Fruit fly (Drosophila melanogaster) whole organism, embryonic: ENCODE results near the gene mey.

ENCODE experiments used
- Abd-B ChIP-seq: fragments of 200-800 bp; sonication (Bioruptor generic); optimal IDR thresholded peaks from 2 replicates; lab custom pipeline; 2018; ENCODE audit warnings: missing biosample characterization, mild to moderate bottlenecking, missing genetic modification characterization, moderate library complexity
- Atf3 ChIP-seq: fragments of 200-800 bp; sonication (Bioruptor generic); optimal IDR thresholded peaks from 3 replicates; lab custom pipeline; 2016; ENCODE audit warnings: missing biosample characterization, missing genetic modification characterization
- Bdp1 ChIP-seq: fragments of 200-800 bp; sonication (Bioruptor generic); optimal IDR thresholded peaks from 3 replicates; lab custom pipeline; 2016; ENCODE audit warnings: missing biosample characterization, missing genetic modification characterization
- CG10565 ChIP-seq: fragments of 200-800 bp; sonication (Bioruptor generic); optimal IDR thresholded peaks from 3 replicates; lab custom pipeline; 2016; ENCODE audit warnings: missing biosample characterization, mild to moderate bottlenecking, missing genetic modification characterization
- CG10959 ChIP-seq: fragments of 200-800 bp; sonication (Bioruptor generic); IDR thresholded peaks from 2 replicates; pipeline ENCODE4 v1.3.6; 2022; ENCODE audit warnings: missing biosample characterization, missing genetic modification characterization
- CG12104 ChIP-seq: fragments of 200-800 bp; sonication (Bioruptor generic); optimal IDR thresholded peaks from 3 replicates; lab custom pipeline; 2016; ENCODE audit warnings: missing biosample characterization, missing genetic modification characterization
- CG12236 ChIP-seq: fragments of 200-800 bp; sonication (Bioruptor generic); optimal IDR thresholded peaks from 2 replicates; lab custom pipeline; 2016; ENCODE audit warnings: missing biosample characterization, missing genetic modification characterization
- CG12744 ChIP-seq: fragments of 200-800 bp; sonication (Bioruptor generic); optimal IDR thresholded peaks from 2 replicates; lab custom pipeline; 2016; ENCODE audit warnings: missing biosample characterization, missing genetic modification characterization
- CG13123 ChIP-seq: fragments of 200-800 bp; sonication (Bioruptor generic); optimal IDR thresholded peaks from 2 replicates; lab custom pipeline; 2016; ENCODE audit warnings: missing biosample characterization, missing genetic modification characterization
- CG13624 ChIP-seq: fragments of 200-800 bp; sonication (Bioruptor generic); optimal IDR thresholded peaks from 2 replicates; lab custom pipeline; 2016; ENCODE audit warnings: missing biosample characterization, missing genetic modification characterization
- CG16813 ChIP-seq: fragments of 200-800 bp; sonication (Bioruptor generic); IDR thresholded peaks from 3 replicates; pipeline ENCODE4 v1.3.6; 2022; ENCODE audit warnings: missing biosample characterization, missing genetic modification characterization; ENCODE audit not compliant: partially characterized antibody
- CG17568 ChIP-seq: fragments of 200-800 bp; sonication (Bioruptor generic); optimal IDR thresholded peaks from 2 replicates; lab custom pipeline; 2018; ENCODE audit warnings: missing biosample characterization, mild to moderate bottlenecking, missing genetic modification characterization, moderate library complexity
- CG18619 ChIP-seq: fragments of 200-800 bp; sonication (Bioruptor generic); optimal IDR thresholded peaks from 3 replicates; lab custom pipeline; 2017; ENCODE audit warnings: missing biosample characterization, mild to moderate bottlenecking, missing genetic modification characterization
- CG4404 ChIP-seq: fragments of 200-800 bp; sonication (Bioruptor generic); IDR thresholded peaks from 2 replicates; pipeline ENCODE4 v1.3.6; 2022; ENCODE audit warnings: missing biosample characterization, missing genetic modification characterization
- CG6272 ChIP-seq: fragments of 200-800 bp; sonication (Bioruptor generic); IDR thresholded peaks from 2 replicates; pipeline ENCODE4 v1.3.6; 2022; ENCODE audit warnings: missing biosample characterization, missing genetic modification characterization
- CG6854 ChIP-seq: fragments of 200-800 bp; sonication (Bioruptor generic); optimal IDR thresholded peaks from 3 replicates; lab custom pipeline; 2017; ENCODE audit warnings: missing biosample characterization, mild to moderate bottlenecking, missing genetic modification characterization
- CG7556 ChIP-seq: fragments of 200-800 bp; sonication (Bioruptor generic); optimal IDR thresholded peaks from 2 replicates; lab custom pipeline; 2017; ENCODE audit warnings: missing biosample characterization, mild to moderate bottlenecking, missing genetic modification characterization
- CG8359 ChIP-seq: fragments of 200-800 bp; sonication (Bioruptor generic); optimal IDR thresholded peaks from 2 replicates; lab custom pipeline; 2017; ENCODE audit warnings: missing biosample characterization, mild to moderate bottlenecking, missing genetic modification characterization, borderline replicate concordance
- Dref ChIP-seq: fragments of 200-800 bp; sonication (Bioruptor generic); IDR thresholded peaks from 2 replicates; pipeline ENCODE4 v1.3.6; 2022; ENCODE audit warnings: missing biosample characterization, missing genetic modification characterization
- Ets65A ChIP-seq: fragments of 200-800 bp; sonication (Bioruptor generic); peaks from one replicate; lab custom pipeline; 2016; ENCODE audit warnings: missing biosample characterization, missing genetic modification characterization
- Nf-YA ChIP-seq: fragments of 200-800 bp; sonication (Bioruptor generic); IDR thresholded peaks from 2 replicates; pipeline ENCODE4 v1.3.6; 2022; ENCODE audit warnings: missing biosample characterization, missing genetic modification characterization
- Pdp1 ChIP-seq, 2 experiments: fragments of 200-800 bp; sonication (Bioruptor generic); optimal IDR thresholded peaks; 3 replicates each; lab custom pipeline; 2016; ENCODE audit warnings: missing biosample characterization in 2 of 2, missing genetic modification characterization in 2 of 2, mild to moderate bottlenecking in 1 of 2, moderate library complexity in 1 of 2
- aop ChIP-seq: fragments of 200-800 bp; sonication (Bioruptor generic); IDR thresholded peaks from 2 replicates; pipeline ENCODE4 v1.3.6; 2022; ENCODE audit warnings: missing biosample characterization, missing genetic modification characterization
- cato ChIP-seq: fragments of 200-800 bp; sonication (Bioruptor generic); optimal IDR thresholded peaks from 2 replicates; lab custom pipeline; 2016; ENCODE audit warnings: missing biosample characterization, missing genetic modification characterization, borderline replicate concordance
- chinmo ChIP-seq: fragments of 200-800 bp; sonication (Bioruptor generic); IDR thresholded peaks from 4 replicates; pipeline ENCODE4 v1.3.6; 2022; ENCODE audit warnings: missing biosample characterization, missing genetic modification characterization; ENCODE audit not compliant: partially characterized antibody
- dati ChIP-seq: fragments of 200-800 bp; sonication (Bioruptor generic); IDR thresholded peaks from 2 replicates; pipeline ENCODE4 v1.3.6; 2022; ENCODE audit warnings: missing biosample characterization, missing genetic modification characterization
- en ChIP-seq: fragments of 200-800 bp; sonication (Bioruptor generic); optimal IDR thresholded peaks from 2 replicates; lab custom pipeline; 2016; ENCODE audit warnings: missing biosample characterization, missing genetic modification characterization
- eve ChIP-seq, 2 experiments: fragments of >200 bp; optimal IDR thresholded peaks; 2 replicates each; lab custom pipeline; 2017; ENCODE audit warnings: missing biosample characterization in 2 of 2, missing genetic modification characterization in 2 of 2
- grau ChIP-seq: fragments of 200-800 bp; optimal IDR thresholded peaks from 3 replicates; lab custom pipeline; 2019; ENCODE audit warnings: missing biosample characterization, mild to moderate bottlenecking, missing genetic modification characterization, moderate library complexity
- gsb ChIP-seq: fragments of 200-800 bp; sonication (Bioruptor generic); IDR thresholded peaks from 2 replicates; pipeline ENCODE4 v1.3.6; 2022; ENCODE audit warnings: missing biosample characterization, missing genetic modification characterization
- kay ChIP-seq: fragments of 200-800 bp; sonication (Bioruptor generic); optimal IDR thresholded peaks from 2 replicates; lab custom pipeline; 2016; ENCODE audit warnings: missing biosample characterization, missing genetic modification characterization
- luna ChIP-seq: fragments of 200-800 bp; sonication (Bioruptor generic); optimal IDR thresholded peaks from 2 replicates; lab custom pipeline; 2016; ENCODE audit warnings: missing biosample characterization, missing genetic modification characterization
- otp ChIP-seq: fragments of 200-800 bp; sonication (Bioruptor generic); IDR thresholded peaks from 3 replicates; pipeline ENCODE4, ENCODE4 v1.3.6; 2022; ENCODE audit warnings: missing biosample characterization, missing genetic modification characterization
- prd ChIP-seq, 3 experiments: fragments of >200 bp in 2 of 3; fragments of 200-800 bp in 1 of 3; sonication (Bioruptor generic) in 1 of 3; optimal IDR thresholded peaks in 2 of 3; IDR thresholded peaks in 1 of 3; 2 replicates in 2 of 3; 3 replicates in 1 of 3; pipeline versions ENCODE4 v1.3.6 to Lab custom; 2017 to 2022; ENCODE audit warnings: missing biosample characterization in 1 of 3, missing genetic modification characterization in 1 of 3
- ranshi ChIP-seq: fragments of 200-800 bp; sonication (Bioruptor generic); IDR thresholded peaks from 2 replicates; pipeline ENCODE4 v1.3.6; 2022; ENCODE audit warnings: missing biosample characterization, missing genetic modification characterization
- row ChIP-seq: fragments of 200-800 bp; sonication (Bioruptor generic); IDR thresholded peaks from 3 replicates; pipeline ENCODE4 v1.3.6; 2022; ENCODE audit warnings: missing biosample characterization, missing genetic modification characterization
- sd ChIP-seq: fragments of 200-800 bp; sonication (Bioruptor generic); optimal IDR thresholded peaks from 3 replicates; lab custom pipeline; 2018; ENCODE audit warnings: missing biosample characterization, mild to moderate bottlenecking, missing genetic modification characterization, moderate library complexity
- slou ChIP-seq: fragments of 200-800 bp; sonication (Bioruptor generic); optimal IDR thresholded peaks from 3 replicates; lab custom pipeline; 2016; ENCODE audit warnings: missing biosample characterization, missing genetic modification characterization
- tna ChIP-seq: fragments of 200-800 bp; sonication (Bioruptor generic); IDR thresholded peaks from 2 replicates; pipeline ENCODE4 v1.3.6; 2022; ENCODE audit warnings: missing biosample characterization, missing genetic modification characterization; ENCODE audit not compliant: partially characterized antibody
- tup ChIP-seq: fragments of 200-800 bp; sonication (Bioruptor generic); optimal IDR thresholded peaks from 2 replicates; lab custom pipeline; 2016; ENCODE audit warnings: missing biosample characterization, mild to moderate bottlenecking, missing genetic modification characterization, moderate library complexity
- vfl ChIP-seq: fragments of 200-800 bp; sonication (Bioruptor generic); optimal IDR thresholded peaks from 2 replicates; lab custom pipeline; 2016; ENCODE audit warnings: missing biosample characterization, missing genetic modification characterization
- zen ChIP-seq: fragments of 200-800 bp; sonication (Bioruptor generic); optimal IDR thresholded peaks from 3 replicates; lab custom pipeline; 2018; ENCODE audit warnings: missing biosample characterization, mild to moderate bottlenecking, missing genetic modification characterization, moderate library complexity
- zen2 ChIP-seq: fragments of 200-800 bp; sonication (Bioruptor generic); IDR thresholded peaks from 3 replicates; pipeline ENCODE4 v1.3.6; 2022; ENCODE audit warnings: missing biosample characterization, missing genetic modification characterization; ENCODE audit not compliant: partially characterized antibody

The mey gene

dm6 chr3R:31504731-31505252, 5.8 kb downstream of the mey start:
- TF ChIP-seq slou (GFP tag; lab: Kevin White, UChicago) (no peak), tup (GFP tag; lab: Kevin White, UChicago) (no peak), Bdp1 (GFP tag; lab: Kevin White, UChicago) (no peak), CG6854 (no peak), vfl (GFP tag; lab: Kevin White, UChicago) (no peak), CG16813 (GFP tag; lab: Robert Waterston, UW) (no peak), ranshi (GFP tag; lab: Robert Waterston, UW) (no peak), CG12236 (GFP tag; lab: Kevin White, UChicago) (no peak), grau (tag; lab: Kevin White, UChicago) (no peak), Nf-YA (GFP tag; lab: Robert Waterston, UW) (no peak), CG7556 (GFP tag; lab: Kevin White, UChicago) (no peak), CG10959 (GFP tag; lab: Robert Waterston, UW) (no peak), row (GFP tag; lab: Robert Waterston, UW) (no peak), CG4404 (GFP tag; lab: Robert Waterston, UW) (no peak), CG8359 (GFP tag; lab: Kevin White, UChicago) (no peak), CG10565 (no peak), otp (GFP tag; lab: Robert Waterston, UW) (no peak)

dm6 chr3R:31505254-31505689, 6.2 kb downstream of the mey start:
- TF ChIP-seq Ets65A (GFP tag; lab: Kevin White, UChicago) (peak; percentile 23), dati (no peak), CG12104 (GFP tag; lab: Kevin White, UChicago) (no peak), cato (GFP tag; lab: Kevin White, UChicago) (no peak), Pdp1 (GFP tag; optimal IDR thresholded peaks at IDR 0.05; lab: Kevin White, UChicago) (no peak), sd (tag; lab: Kevin White, UChicago) (no peak), CG13624 (GFP tag; lab: Kevin White, UChicago) (no peak), zen2 (GFP tag; lab: Robert Waterston, UW) (no peak), CG18619 (GFP tag; lab: Kevin White, UChicago) (no peak)
- TF ChIP-seq, all 482 proteins: peak for 1

- TF ChIP-seq Atf3 (GFP tag; lab: Kevin White, UChicago) (no peak), chinmo (GFP tag; lab: Robert Waterston, UW) (no peak), CG12744 (GFP tag; lab: Kevin White, UChicago) (no peak), en (no peak), gsb (GFP tag; lab: Robert Waterston, UW) (no peak), CG13624 (GFP tag; lab: Kevin White, UChicago) (no peak), luna (GFP tag; lab: Kevin White, UChicago) (no peak), prd (optimal IDR thresholded peaks at IDR 0.05; lab: Kevin White, UChicago) (no peak), prd (GFP tag; IDR thresholded peaks at IDR 0.05; lab: Robert Waterston, UW) (no peak), CG17568 (GFP tag; lab: Kevin White, UChicago) (no peak), aop (GFP tag; lab: Robert Waterston, UW) (no peak), tna (no peak), CG13123 (no peak), Abd-B (GFP tag; lab: Kevin White, UChicago) (no peak), kay (GFP tag; lab: Kevin White, UChicago) (no peak), eve (GFP tag; optimal IDR thresholded peaks at IDR 0.05; lab: Kevin White, UChicago) (no peak), Dref (GFP tag; lab: Robert Waterston, UW) (no peak), CG6272 (GFP tag; lab: Robert Waterston, UW) (no peak), zen (tag; lab: Kevin White, UChicago) (no peak)
These were observed 13.0 kb downstream of the mey start for dm6 chr3R:31512040-31512439.
